Worm (Caenorhabditis elegans) whole organism, L4 larva: Measurements from ENCODE around the gene T13F2.4.

Source experiments
- Y75B8A.6 ChIP-seq: fragments of 200-800 bp; sonication (Bioruptor generic); IDR thresholded peaks from 2 replicates; pipeline ENCODE4 v1.3.6; 2022; ENCODE audit warnings: missing genetic modification reagents, missing genetic modification characterization, missing compliant biosample characterization
- dve-1 ChIP-seq: sonication (generic microtip); optimal IDR thresholded peaks from 2 replicates; lab custom pipeline; 2017; ENCODE audit warnings: antibody characterized with exemption, mild to moderate bottlenecking, missing genetic modification characterization, missing compliant biosample characterization; ENCODE audit not compliant: insufficient read depth
- fkh-10 ChIP-seq: fragments of 150-350 bp; optimal IDR thresholded peaks from 2 replicates; lab custom pipeline; 2014; ENCODE audit warnings: missing biosample characterization, missing genetic modification reagents, missing genetic modification characterization
- lin-38 ChIP-seq: fragments of 200-800 bp; sonication (Bioruptor generic); IDR thresholded peaks from 2 replicates; pipeline ENCODE4 v1.3.6; 2022; ENCODE audit warnings: missing genetic modification reagents, missing genetic modification characterization, missing compliant biosample characterization
- vab-7 ChIP-seq: fragments of 200-800 bp; sonication (Bioruptor generic); IDR thresholded peaks from 2 replicates; pipeline ENCODE4 v1.3.6; 2022; ENCODE audit warnings: missing genetic modification reagents, missing genetic modification characterization, missing compliant biosample characterization

- TF ChIP-seq vab-7 (GFP tag; lab: Robert Waterston, UW) (no peak), fkh-10 (GFP tag; lab: Kevin White, UChicago) (no peak), dve-1 (tag; lab: Kevin White, UChicago) (no peak), lin-38 (GFP tag; lab: Robert Waterston, UW) (no peak), Y75B8A.6 (no peak)
Measured at ce11 chrIV:9799129-9799528, 9.5 kb downstream of the T13F2.4 start, which contains the start of gene fat-4.
